Fruit fly (Drosophila melanogaster): Measurements from ENCODE around the gene Bgb.
A peak's percentile ranks its signal among the peaks of the same experiment; 100 is the strongest.

Bgb gene

DNA sequence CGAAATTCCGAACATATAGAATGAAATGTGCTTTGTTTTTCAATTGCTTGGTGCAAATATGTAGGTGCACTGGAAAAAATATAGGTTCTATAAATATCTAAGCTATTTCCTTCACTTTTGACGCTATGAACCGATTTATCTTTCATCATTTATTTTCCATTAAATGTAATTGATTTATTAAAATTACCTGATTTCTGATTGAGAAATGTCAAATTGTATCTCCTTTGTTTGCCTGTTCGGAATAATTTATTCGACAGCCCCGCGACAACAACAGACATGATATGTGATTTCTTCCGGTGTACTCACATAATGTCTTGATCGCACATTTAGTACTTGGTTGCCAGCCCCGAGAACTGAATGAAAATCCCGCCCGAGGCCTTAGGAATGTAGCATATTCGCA lies 29.9 kb upstream of the Bgb start (continued):
- peak; percentile 20 for TF ChIP-seq achi (GFP tag; optimal IDR thresholded peaks at IDR 0.05)
- TF ChIP-seq Lpt (GFP tag; optimal IDR thresholded peaks at IDR 0.05) = peak; percentile 23
- no peak for TF ChIP-seq spab (GFP tag; optimal IDR thresholded peaks at IDR 0.05)
- no peak for TF ChIP-seq CG8632 (GFP tag; optimal IDR thresholded peaks at IDR 0.05)
- no peak for TF ChIP-seq Eip75B (GFP tag; optimal IDR thresholded peaks at IDR 0.05)
- no peak for TF ChIP-seq CG34406 (GFP tag; optimal IDR thresholded peaks at IDR 0.05)
- no peak for TF ChIP-seq Blimp-1 (GFP tag; optimal IDR thresholded peaks at IDR 0.05)
- peak; percentile 77 for TF ChIP-seq Eip78C (GFP tag)
- peak; percentile 52 for TF ChIP-seq svp (GFP tag)
- peak; percentile 19; the same call in 1 of the 2 replicates for TF ChIP-seq Gug (GFP tag; IDR thresholded peaks at IDR 0.05)
- TF ChIP-seq CG11294 (GFP tag; IDR thresholded peaks at IDR 0.05) = no peak; the same call in 1 of the 2 replicates
- TF ChIP-seq fd59A (GFP tag; optimal IDR thresholded peaks at IDR 0.05) = no peak
- no peak for TF ChIP-seq CG10669 (GFP tag; optimal IDR thresholded peaks at IDR 0.05)
- no peak for TF ChIP-seq Ets21C (GFP tag; optimal IDR thresholded peaks at IDR 0.05)
- no peak for TF ChIP-seq CG6276 (GFP tag; optimal IDR thresholded peaks at IDR 0.05)
- TF ChIP-seq eg (GFP tag; IDR thresholded peaks at IDR 0.05) = peak; percentile 43; the same call in 2 of the 3 replicates
- peak; percentile 11 for TF ChIP-seq acj6 (GFP tag; optimal IDR thresholded peaks at IDR 0.05)
- peak; percentile 6 for TF ChIP-seq CG3919 (GFP tag; optimal IDR thresholded peaks at IDR 0.05)
- no peak for TF ChIP-seq Met (GFP tag; optimal IDR thresholded peaks at IDR 0.05)

DNA sequence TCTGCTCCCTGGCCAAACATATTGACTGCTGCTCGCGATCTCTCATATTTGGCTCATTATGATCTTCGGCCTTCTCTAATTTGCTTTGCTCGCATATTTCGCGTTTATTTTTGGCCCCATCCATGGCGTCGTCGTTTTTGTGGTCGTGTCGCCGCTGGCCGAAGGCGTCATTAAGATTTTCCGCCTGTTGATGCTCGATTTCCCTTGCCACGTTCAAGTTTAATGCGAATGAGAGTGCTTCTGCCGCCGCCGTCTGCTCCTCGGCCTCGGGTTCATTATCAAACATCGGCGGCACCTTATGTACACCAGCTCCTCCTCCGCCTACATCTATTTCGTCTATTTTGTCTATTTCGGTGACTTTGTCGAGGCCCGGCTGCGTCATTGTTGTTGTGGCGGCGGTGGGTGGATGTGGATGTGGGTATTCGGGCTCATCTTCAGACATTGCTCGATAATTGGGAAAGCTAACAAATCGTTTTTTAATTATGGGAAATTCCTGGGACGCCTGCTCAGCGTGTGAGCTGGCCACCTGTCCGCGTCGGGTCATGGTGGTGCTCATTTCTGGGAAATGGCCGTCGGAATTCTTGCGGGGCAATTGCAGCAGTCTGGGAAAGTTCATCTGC lies 24.9 kb upstream of the Bgb start:
- no peak for TF ChIP-seq lz (GFP tag; optimal IDR thresholded peaks at IDR 0.05)
- peak; percentile 57 for TF ChIP-seq svp (GFP tag)

DNA sequence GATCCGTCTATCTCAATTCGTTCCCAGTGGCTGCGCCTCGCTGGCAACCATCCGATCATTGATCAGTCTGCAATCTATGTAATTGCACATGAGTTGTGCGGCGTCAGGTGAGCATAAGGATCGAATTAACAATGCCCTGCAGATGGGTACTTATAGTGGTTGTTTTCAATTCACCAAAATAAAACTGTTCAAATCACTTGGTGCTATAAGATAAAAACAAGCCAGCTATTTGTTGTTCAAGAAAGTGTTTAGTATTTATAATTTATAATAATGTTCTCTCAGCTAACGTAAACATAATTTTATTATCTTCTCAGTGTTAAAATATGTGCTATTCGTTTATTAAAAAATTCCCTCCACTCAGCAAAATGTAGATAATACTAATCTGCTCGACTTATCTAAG lies 23.8 kb upstream of the Bgb start, which contains the start of gene CG12105:
Gene CG12105 (minus strand): TSS at position 101 of the 400 bp plus-strand sequence.
- TF ChIP-seq CG6808 (GFP tag; optimal IDR thresholded peaks at IDR 0.05) (no peak), pdm3 (GFP tag; optimal IDR thresholded peaks at IDR 0.05) (no peak), CG7368 (GFP tag; optimal IDR thresholded peaks at IDR 0.05) (no peak), Sox102F (GFP tag; optimal IDR thresholded peaks at IDR 0.05) (no peak), Smox (GFP tag; optimal IDR thresholded peaks at IDR 0.05) (no peak), Lpt (GFP tag; optimal IDR thresholded peaks at IDR 0.05) (no peak), cyc (GFP tag; optimal IDR thresholded peaks at IDR 0.05) (no peak), CG4318 (GFP tag; optimal IDR thresholded peaks at IDR 0.05) (no peak), CG11762 (GFP tag; optimal IDR thresholded peaks at IDR 0.05; ENCODE audit: insufficient read depth) (no peak), Sox14 (GFP tag; optimal IDR thresholded peaks at IDR 0.05) (no peak)

dm6 chr3L:1618116-1618727 lies 21.3 kb upstream of the Bgb start, which contains the start of the genes CG13926, ABCB7 and CG33230:
CG13926 (minus strand) TSS chr3L:1618158.
ABCB7 (plus strand) TSS chr3L:1618414.
CG33230 (plus strand) TSS chr3L:1618414.
- TF ChIP-seq dsx (GFP tag; optimal IDR thresholded peaks at IDR 0.05; ENCODE audit: poor library complexity, severe bottlenecking) (no peak), dac (GFP tag; optimal IDR thresholded peaks at IDR 0.05) (no peak), svp (GFP tag) (peak; percentile 84), Met (GFP tag; optimal IDR thresholded peaks at IDR 0.05) (no peak), CG11902 (GFP tag; optimal IDR thresholded peaks at IDR 0.05) (peak; percentile 44), achi (GFP tag; optimal IDR thresholded peaks at IDR 0.05) (peak; percentile 27), CG6854 (GFP tag; optimal IDR thresholded peaks at IDR 0.05) (peak; percentile 11), Smox (GFP tag; optimal IDR thresholded peaks at IDR 0.05) (peak; percentile 23), Hr39 (GFP tag; optimal IDR thresholded peaks at IDR 0.05) (peak; percentile 57), Sox102F (GFP tag; optimal IDR thresholded peaks at IDR 0.05) (no peak), CG31627 (GFP tag; optimal IDR thresholded peaks at IDR 0.05) (peak; percentile 10), lz (GFP tag; optimal IDR thresholded peaks at IDR 0.05) (peak; percentile 31), fd85E (GFP tag; optimal IDR thresholded peaks at IDR 0.05) (no peak), CG6163 (GFP tag; IDR thresholded peaks at IDR 0.05) (0 out of 3 replicates have a peak, but pooled peaks have one; percentile 28), CG8119 (GFP tag; IDR thresholded peaks at IDR 0.05) (no peak), CG1621 (tag; optimal IDR thresholded peaks at IDR 0.05) (no peak), Lpt (GFP tag; optimal IDR thresholded peaks at IDR 0.05) (no peak), CG32006 (GFP tag; optimal IDR thresholded peaks at IDR 0.05) (peak; percentile 23), ss (GFP tag; optimal IDR thresholded peaks at IDR 0.05) (peak in 1 of 2 experiments; percentile 36), CG6792 (GFP tag; optimal IDR thresholded peaks at IDR 0.05) (no peak), vri (GFP tag; optimal IDR thresholded peaks at IDR 0.05) (peak; percentile 77), Ets21C (GFP tag; optimal IDR thresholded peaks at IDR 0.05) (no peak), CG3919 (GFP tag; optimal IDR thresholded peaks at IDR 0.05) (no peak), CG10669 (GFP tag; optimal IDR thresholded peaks at IDR 0.05) (no peak), cyc (GFP tag; optimal IDR thresholded peaks at IDR 0.05) (peak; percentile 49), OdsH (GFP tag; optimal IDR thresholded peaks at IDR 0.05) (no peak), CG11762 (GFP tag; optimal IDR thresholded peaks at IDR 0.05; ENCODE audit: insufficient read depth) (no peak)

All from whole organism, prepupa.